Fruit fly (Drosophila melanogaster) whole organism, prepupa: ENCODE measurements around the gene obst-H.

Source experiments
- CG10669 ChIP-seq: fragments of 200-800 bp; sonication (Bioruptor generic); optimal IDR thresholded peaks from 3 replicates; lab custom pipeline; 2018; ENCODE audit warnings: missing biosample characterization, mild to moderate bottlenecking, missing genetic modification characterization, moderate library complexity
- CG16779 ChIP-seq: fragments of 200-800 bp; sonication (Bioruptor generic); optimal IDR thresholded peaks from 3 replicates; lab custom pipeline; 2017; ENCODE audit warnings: missing biosample characterization, mild to moderate bottlenecking, missing genetic modification characterization
- CG34406 ChIP-seq: fragments of 200-800 bp; sonication (Bioruptor generic); optimal IDR thresholded peaks from 3 replicates; lab custom pipeline; 2016; ENCODE audit warnings: missing biosample characterization, missing genetic modification characterization
- CG3919 ChIP-seq: fragments of 200-800 bp; sonication (Bioruptor generic); optimal IDR thresholded peaks from 3 replicates; lab custom pipeline; 2016; ENCODE audit warnings: missing biosample characterization, missing genetic modification characterization
- Gug ChIP-seq: fragments of 200-800 bp; sonication (Bioruptor generic); IDR thresholded peaks from 2 replicates; pipeline ENCODE4 v1.3.6; 2022; ENCODE audit warnings: missing biosample characterization, missing genetic modification characterization
- Hr39 ChIP-seq: fragments of 200-800 bp; sonication (Bioruptor generic); optimal IDR thresholded peaks from 2 replicates; lab custom pipeline; 2016; ENCODE audit warnings: missing biosample characterization, missing genetic modification characterization
- Lpt ChIP-seq: fragments of 200-800 bp; sonication (Bioruptor generic); optimal IDR thresholded peaks from 3 replicates; lab custom pipeline; 2016; ENCODE audit warnings: missing biosample characterization, missing genetic modification characterization
- Sox102F ChIP-seq: fragments of 200-800 bp; sonication (Bioruptor generic); optimal IDR thresholded peaks from 2 replicates; lab custom pipeline; 2016; ENCODE audit warnings: missing biosample characterization, mild to moderate bottlenecking, missing genetic modification characterization
- Sox15 ChIP-seq: fragments of 200-800 bp; sonication (Bioruptor generic); optimal IDR thresholded peaks from 3 replicates; lab custom pipeline; 2016; ENCODE audit warnings: missing biosample characterization, missing genetic modification characterization
- net ChIP-seq: fragments of 200-800 bp; sonication (Bioruptor generic); optimal IDR thresholded peaks from 3 replicates; lab custom pipeline; 2016; ENCODE audit warnings: missing biosample characterization, missing genetic modification characterization
- ss ChIP-seq, 2 experiments: fragments of 200-800 bp; sonication (Bioruptor generic); optimal IDR thresholded peaks; 2 replicates in 1 of 2; 3 replicates in 1 of 2; lab custom pipeline; 2017 to 2018; ENCODE audit warnings: mild to moderate bottlenecking in 2 of 2, missing biosample characterization in 2 of 2, missing genetic modification characterization in 2 of 2, moderate library complexity in 1 of 2

DNA sequence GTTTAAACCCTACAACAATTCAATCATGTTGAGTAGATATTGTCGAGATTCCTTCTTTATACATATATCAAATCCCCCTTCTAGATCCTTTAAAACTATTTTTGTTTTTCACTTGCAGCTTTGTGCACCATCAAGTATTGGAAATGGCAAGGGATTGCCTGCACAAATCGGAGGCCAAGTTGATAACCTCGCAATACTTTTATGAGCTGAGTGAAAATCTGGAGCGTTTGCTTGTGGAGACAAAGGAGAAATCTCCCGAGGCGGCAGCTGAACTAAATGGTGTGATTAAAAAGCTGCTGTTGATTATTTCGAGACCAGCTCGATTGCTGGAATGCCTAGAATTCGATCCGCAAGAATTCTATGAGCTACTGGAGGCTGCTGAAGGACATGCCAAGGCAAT, 41.5 kb upstream of the obst-H start:
- no peak for TF ChIP-seq CG3919
- TF ChIP-seq net (GFP tag; lab: Kevin White, UChicago), result no peak
- no peak for TF ChIP-seq Sox102F (GFP tag; lab: Kevin White, UChicago)
- TF ChIP-seq CG10669 (GFP tag; lab: Kevin White, UChicago), result no peak
- TF ChIP-seq Sox15 (GFP tag; lab: Kevin White, UChicago), result no peak
- no peak for TF ChIP-seq ss (GFP tag; optimal IDR thresholded peaks at IDR 0.05; lab: Kevin White, UChicago)
- no peak for TF ChIP-seq CG16779 (tag; lab: Kevin White, UChicago)
- no peak for TF ChIP-seq CG34406 (GFP tag; lab: Kevin White, UChicago)
- TF ChIP-seq Gug (GFP tag; lab: Robert Waterston, UW), result no peak
- TF ChIP-seq Hr39 (GFP tag; lab: Kevin White, UChicago), result no peak
- TF ChIP-seq Lpt, result no peak
